Worm (Caenorhabditis elegans) whole organism, young adult: ENCODE results near the gene F44A2.5.

Experiments
- B0336.3 ChIP-seq: fragments of 200-800 bp; sonication (Bioruptor generic); IDR thresholded peaks from 2 replicates; pipeline ENCODE4 v1.3.6; 2022; ENCODE audit warnings: missing genetic modification characterization, missing compliant biosample characterization
- C06A6.2 ChIP-seq: fragments of 200-800 bp; sonication (Bioruptor generic); conservative IDR thresholded peaks from 2 replicates; pipeline ENCODE4 v1.3.6; 2022; ENCODE audit warnings: missing genetic modification characterization, missing compliant biosample characterization
- C17E4.6 ChIP-seq: fragments of 200-800 bp; sonication (Bioruptor generic); IDR thresholded peaks from 2 replicates; pipeline ENCODE4 v1.3.6; 2022; ENCODE audit warnings: missing genetic modification reagents, missing genetic modification characterization, missing compliant biosample characterization
- D2030.7 ChIP-seq: fragments of 200-800 bp; sonication (Bioruptor generic); IDR thresholded peaks from 2 replicates; pipeline ENCODE4 v1.3.6; 2022; ENCODE audit warnings: missing genetic modification reagents, missing genetic modification characterization, missing compliant biosample characterization
- F10E7.11 ChIP-seq: sonication (generic microtip); optimal IDR thresholded peaks from 2 replicates; lab custom pipeline; 2017; ENCODE audit warnings: mild to moderate bottlenecking, missing genetic modification characterization, moderate library complexity, missing compliant biosample characterization
- F23B12.7 ChIP-seq: sonication (generic microtip); optimal IDR thresholded peaks from 2 replicates; lab custom pipeline; 2017; ENCODE audit warnings: missing genetic modification characterization, mild to moderate bottlenecking, missing compliant biosample characterization, antibody characterized with exemption, moderate library complexity; ENCODE audit not compliant: insufficient read depth
- F33H1.4 ChIP-seq: fragments of 200-800 bp; sonication (Bioruptor generic); IDR thresholded peaks from 2 replicates; pipeline ENCODE4 v1.3.6; 2022; ENCODE audit warnings: missing genetic modification reagents, missing genetic modification characterization, missing compliant biosample characterization
- F37B4.10 ChIP-seq: fragments of 200-800 bp; sonication (Bioruptor generic); IDR thresholded peaks from 2 replicates; pipeline ENCODE4 v1.3.6; 2022; ENCODE audit warnings: missing genetic modification characterization, missing compliant biosample characterization
- F49E8.2 ChIP-seq: sonication (generic microtip); optimal IDR thresholded peaks from 3 replicates; lab custom pipeline; 2017; ENCODE audit warnings: missing genetic modification characterization, mild to moderate bottlenecking, missing compliant biosample characterization, antibody characterized with exemption, moderate library complexity; ENCODE audit not compliant: insufficient read depth
- F52B5.7 ChIP-seq: sonication (generic microtip); optimal IDR thresholded peaks from 2 replicates; lab custom pipeline; 2016; ENCODE audit warnings: mild to moderate bottlenecking, missing genetic modification characterization, missing compliant biosample characterization
- K11D2.4 ChIP-seq: fragments of 200-800 bp; sonication (Bioruptor generic); IDR thresholded peaks from 2 replicates; pipeline ENCODE4 v1.3.6; 2022; ENCODE audit warnings: missing genetic modification reagents, missing genetic modification characterization, missing compliant biosample characterization
- T07F8.4 ChIP-seq: sonication (generic microtip); optimal IDR thresholded peaks from 2 replicates; lab custom pipeline; 2016; ENCODE audit warnings: mild to moderate bottlenecking, missing genetic modification characterization, moderate library complexity, missing compliant biosample characterization
- Y56A3A.18 ChIP-seq: fragments of 200-800 bp; sonication (Bioruptor generic); IDR thresholded peaks from 2 replicates; pipeline ENCODE4 v1.3.6; 2022; ENCODE audit warnings: missing genetic modification reagents, missing genetic modification characterization, missing compliant biosample characterization
- ama-1 ChIP-seq, 3 experiments: fragments of 150-350 bp in 1 of 3; sonication (generic microtip) in 2 of 3; optimal IDR thresholded peaks; 2 replicates each; lab custom pipeline; 2014 to 2018; ENCODE audit warnings: missing biosample characterization in 2 of 3, missing genetic modification characterization in 2 of 3, missing genetic modification reagents in 2 of 3
- athp-1 ChIP-seq: sonication (generic microtip); optimal IDR thresholded peaks from 2 replicates; lab custom pipeline; 2017; ENCODE audit warnings: mild to moderate bottlenecking, missing genetic modification characterization, missing compliant biosample characterization
- bed-2 ChIP-seq: fragments of 200-800 bp; sonication (Bioruptor generic); IDR thresholded peaks from 2 replicates; pipeline ENCODE4 v1.3.6; 2022; ENCODE audit warnings: missing genetic modification reagents, missing genetic modification characterization, missing compliant biosample characterization
- ccch-3 ChIP-seq: fragments of 200-800 bp; sonication (Bioruptor generic); optimal IDR thresholded peaks from 2 replicates; lab custom pipeline; 2018; ENCODE audit warnings: mild to moderate bottlenecking, missing genetic modification characterization, missing compliant biosample characterization
- ceh-79 ChIP-seq: sonication (generic microtip); optimal IDR thresholded peaks from 2 replicates; lab custom pipeline; 2017; ENCODE audit warnings: mild to moderate bottlenecking, missing genetic modification characterization, missing compliant biosample characterization
- chd-7 ChIP-seq: sonication (generic microtip); optimal IDR thresholded peaks from 2 replicates; lab custom pipeline; 2016; ENCODE audit warnings: mild to moderate bottlenecking, missing genetic modification characterization, moderate library complexity, missing compliant biosample characterization
- egrh-3 ChIP-seq: fragments of 200-800 bp; sonication (Bioruptor generic); IDR thresholded peaks from 2 replicates; pipeline ENCODE4 v1.3.6; 2022; ENCODE audit warnings: missing genetic modification reagents, missing genetic modification characterization, missing compliant biosample characterization
- ekl-4 ChIP-seq: fragments of 200-800 bp; sonication (Bioruptor generic); IDR thresholded peaks from 2 replicates; pipeline ENCODE4 v1.3.6; 2022; ENCODE audit warnings: missing genetic modification reagents, missing genetic modification characterization, missing compliant biosample characterization
- hlh-12 ChIP-seq: sonication (generic microtip); optimal IDR thresholded peaks from 2 replicates; lab custom pipeline; 2016; ENCODE audit warnings: missing genetic modification characterization, missing compliant biosample characterization
- lag-1 ChIP-seq: fragments of 200-800 bp; sonication (Bioruptor generic); IDR thresholded peaks from 2 replicates; pipeline ENCODE4 v1.3.6; 2022; ENCODE audit warnings: missing genetic modification reagents, missing genetic modification characterization, missing compliant biosample characterization
- let-607 ChIP-seq, 2 experiments: fragments of 200-800 bp in 1 of 2; sonication (Bioruptor generic) in 1 of 2; sonication (generic microtip) in 1 of 2; optimal IDR thresholded peaks; 2 replicates each; lab custom pipeline; 2016 to 2018; ENCODE audit warnings: mild to moderate bottlenecking in 2 of 2, missing compliant biosample characterization in 2 of 2, missing genetic modification characterization in 2 of 2, moderate library complexity in 2 of 2, missing genotype in 1 of 2
- lin-26 ChIP-seq: fragments of 200-800 bp; sonication (Bioruptor generic); IDR thresholded peaks from 2 replicates; pipeline ENCODE4 v1.3.6; 2022; ENCODE audit warnings: missing genetic modification reagents, missing genetic modification characterization, missing compliant biosample characterization
- lin-40 ChIP-seq: sonication (generic microtip); optimal IDR thresholded peaks from 2 replicates; lab custom pipeline; 2016; ENCODE audit warnings: missing genetic modification characterization, mild to moderate bottlenecking, missing compliant biosample characterization, missing genotype, missing genetic modification reagents
- lsy-27 ChIP-seq: sonication (generic microtip); optimal IDR thresholded peaks from 2 replicates; lab custom pipeline; 2017; ENCODE audit warnings: missing genetic modification characterization, mild to moderate bottlenecking, missing compliant biosample characterization, antibody characterized with exemption, missing genotype, borderline replicate concordance; ENCODE audit not compliant: insufficient read depth
- mxl-1 ChIP-seq: sonication (generic microtip); optimal IDR thresholded peaks from 2 replicates; lab custom pipeline; 2016; ENCODE audit warnings: missing genetic modification characterization, missing compliant biosample characterization
- nfya-2 ChIP-seq: fragments of 200-800 bp; sonication (Bioruptor generic); IDR thresholded peaks from 2 replicates; pipeline ENCODE4 v1.3.6; 2022; ENCODE audit warnings: missing genetic modification reagents, missing genetic modification characterization, missing compliant biosample characterization
- nhr-179 ChIP-seq: sonication (generic microtip); optimal IDR thresholded peaks from 2 replicates; lab custom pipeline; 2016; ENCODE audit warnings: mild to moderate bottlenecking, missing genetic modification characterization, missing compliant biosample characterization
- nhr-80 ChIP-seq: sonication (generic microtip); optimal IDR thresholded peaks from 2 replicates; lab custom pipeline; 2016; ENCODE audit warnings: missing genetic modification characterization, missing compliant biosample characterization
- nhr-90 ChIP-seq: sonication (generic microtip); optimal IDR thresholded peaks from 2 replicates; lab custom pipeline; 2016; ENCODE audit warnings: missing genotype, mild to moderate bottlenecking, missing genetic modification characterization, missing compliant biosample characterization
- pha-4 ChIP-seq: fragments of 150-350 bp; sonication (generic microtip); optimal IDR thresholded peaks from 2 replicates; lab custom pipeline; 2014; ENCODE audit warnings: missing biosample characterization, missing genetic modification reagents, missing genetic modification characterization
- sea-2 ChIP-seq: fragments of 200-800 bp; sonication (Bioruptor generic); IDR thresholded peaks from 2 replicates; pipeline ENCODE4 v1.3.6; 2022; ENCODE audit warnings: missing genetic modification characterization, missing compliant biosample characterization
- tbp1 ChIP-seq: fragments of 200-800 bp; sonication (Bioruptor generic); optimal IDR thresholded peaks from 2 replicates; lab custom pipeline; 2018; ENCODE audit warnings: mild to moderate bottlenecking, missing genetic modification characterization, missing compliant biosample characterization
- unc-130 ChIP-seq: sonication (generic microtip); optimal IDR thresholded peaks from 2 replicates; lab custom pipeline; 2016; ENCODE audit warnings: missing genetic modification reagents, missing genetic modification characterization, missing compliant biosample characterization
- unc-62 ChIP-seq: fragments of 150-350 bp; optimal IDR thresholded peaks from 2 replicates; lab custom pipeline; 2014; ENCODE audit warnings: missing biosample characterization, missing genetic modification reagents, missing genetic modification characterization
- ztf-18 ChIP-seq: sonication (generic microtip); optimal IDR thresholded peaks from 2 replicates; lab custom pipeline; 2016; ENCODE audit warnings: missing genotype, mild to moderate bottlenecking, missing genetic modification characterization, missing compliant biosample characterization
- ztf-28 ChIP-seq: fragments of 200-800 bp; sonication (Bioruptor generic); IDR thresholded peaks from 2 replicates; pipeline ENCODE4 v1.3.6; 2022; ENCODE audit warnings: missing genetic modification reagents, missing genetic modification characterization, missing compliant biosample characterization

F44A2.5 gene

DNA sequence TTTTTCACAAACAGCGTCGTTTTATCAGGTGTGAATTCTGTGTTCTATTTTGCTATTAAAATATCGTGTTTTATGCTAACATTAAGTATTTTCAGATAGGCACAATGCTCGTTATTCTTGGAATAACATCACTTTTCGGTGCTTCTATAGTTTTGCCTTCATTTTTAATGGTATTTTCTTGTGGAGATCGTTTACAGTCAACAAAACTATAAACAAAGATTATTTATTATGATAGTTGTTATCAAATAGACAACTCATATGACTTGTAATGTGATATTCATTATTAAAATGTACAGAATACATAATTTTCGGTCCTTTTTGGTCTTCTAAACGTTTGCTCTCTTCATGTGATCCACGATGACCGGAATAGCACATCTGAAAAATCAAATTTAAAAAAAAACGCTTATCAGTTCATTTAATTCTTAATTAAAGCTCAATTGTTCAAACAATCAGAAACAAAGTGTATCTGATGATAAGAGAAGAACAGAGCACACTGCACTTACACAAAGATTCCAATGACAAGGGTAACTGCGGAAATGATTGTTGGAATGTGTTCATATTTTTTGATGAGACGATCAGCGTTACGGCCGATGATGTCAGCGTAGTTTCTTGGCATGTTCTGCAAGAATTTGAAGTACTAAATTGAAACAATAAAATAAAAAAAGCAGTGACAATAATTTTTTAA lies 43.3 kb upstream of the F44A2.5 start, which contains the start of gene F07C3.9:
TSS of gene F07C3.9 (minus strand) at position 635 of the 685 bp plus-strand sequence.
- TF ChIP-seq nhr-80 (tag; lab: Kevin White, UChicago) (peak; percentile 79), F49E8.2 (no peak), ceh-79 (tag; lab: Kevin White, UChicago) (no peak), F10E7.11 (tag; lab: Kevin White, UChicago) (no peak), let-607 (tag; optimal IDR thresholded peaks at IDR 0.05; lab: Kevin White, UChicago) (no peak)

DNA sequence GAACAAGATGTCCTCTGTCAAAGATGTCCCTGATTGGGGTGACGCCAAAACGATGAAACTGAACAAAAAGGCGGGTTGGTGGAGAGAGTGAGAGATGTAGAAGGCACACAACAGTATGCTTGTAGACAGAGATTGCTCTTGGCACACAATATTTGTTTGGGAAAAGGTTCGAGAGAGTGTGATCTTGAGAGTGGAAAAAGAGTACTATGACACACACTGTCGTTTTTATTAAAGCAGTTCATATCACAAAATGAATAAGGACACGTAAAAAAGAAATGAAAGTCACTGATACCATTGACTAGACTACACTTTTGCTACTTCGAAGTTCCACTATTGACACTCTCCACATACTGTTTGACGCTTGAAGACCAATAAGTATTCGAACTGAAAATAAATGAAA lies 42.0 kb upstream of the F44A2.5 start:
- TF ChIP-seq nhr-80 (tag; lab: Kevin White, UChicago) (peak; percentile 96), unc-62 (GFP tag; lab: Kevin White, UChicago) (peak; percentile 50), F33H1.4 (GFP tag; lab: Robert Waterston, UW) (no peak), pha-4 (tag; lab: Kevin White, UChicago) (peak; percentile 62), lin-26 (no peak), hlh-12 (tag; lab: Kevin White, UChicago) (no peak), C06A6.2 (GFP tag; lab: Robert Waterston, UW) (no peak), ekl-4 (GFP tag; lab: Robert Waterston, UW) (no peak)

DNA sequence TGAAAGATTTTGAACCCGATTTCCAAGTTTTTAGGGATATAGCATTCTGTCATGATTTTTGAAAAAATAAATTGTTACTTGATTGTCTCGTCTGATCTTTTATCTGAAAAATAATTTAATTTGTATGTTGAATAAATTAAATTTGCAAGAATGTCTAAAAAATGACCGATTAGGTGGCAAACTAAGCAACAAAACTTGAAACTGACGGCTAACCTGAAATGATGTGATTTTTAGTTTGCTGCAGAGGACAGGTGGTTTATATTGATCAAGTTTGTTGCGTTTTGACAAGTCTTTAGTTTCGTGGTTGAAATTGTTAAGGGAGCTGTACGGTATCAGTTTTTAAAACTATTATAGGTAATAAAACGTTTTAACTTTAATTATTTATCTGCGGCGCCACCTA lies 40.0 kb upstream of the F44A2.5 start, which contains the start of gene F07C3.16:
TSS of gene F07C3.16 (minus strand) at position 101 of the 400 bp plus-strand sequence.
- TF ChIP-seq unc-62 (GFP tag; lab: Kevin White, UChicago) (no peak), T07F8.4 (tag; lab: Kevin White, UChicago) (no peak), nfya-2 (GFP tag; lab: Robert Waterston, UW) (no peak), nhr-80 (tag; lab: Kevin White, UChicago) (no peak), athp-1 (tag; lab: Kevin White, UChicago) (no peak), lsy-27 (tag; lab: Kevin White, UChicago) (no peak), C06A6.2 (GFP tag; lab: Robert Waterston, UW) (no peak), F37B4.10 (GFP tag; lab: Robert Waterston, UW) (no peak), tbp1 (GFP tag; lab: Kevin White, UChicago) (no peak), lin-40 (tag; lab: Kevin White, UChicago) (no peak), ztf-28 (GFP tag; lab: Robert Waterston, UW) (no peak), K11D2.4 (no peak), unc-130 (no peak), Y56A3A.18 (GFP tag; lab: Robert Waterston, UW) (no peak), lag-1 (no peak), sea-2 (GFP tag; lab: Robert Waterston, UW) (no peak)

DNA sequence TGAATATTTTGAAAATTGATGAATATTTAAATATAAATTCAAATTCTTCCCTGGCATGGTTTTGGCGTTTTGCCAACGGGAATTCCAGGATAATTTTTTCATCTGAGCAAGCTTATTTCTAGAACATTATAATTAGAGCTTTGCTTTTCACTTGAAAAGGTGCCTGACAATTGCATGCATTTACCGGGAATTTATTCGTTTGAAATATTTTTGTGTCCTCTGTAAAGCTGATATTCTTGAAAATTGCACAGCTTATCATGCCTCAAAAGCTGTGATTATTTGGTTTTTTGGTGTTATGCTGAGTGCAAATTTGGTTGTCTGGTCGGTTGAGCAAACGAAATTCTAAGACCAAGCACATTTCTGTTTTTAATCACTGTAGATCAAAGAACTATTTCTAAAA lies 37.0 kb upstream of the F44A2.5 start:
- TF ChIP-seq ccch-3 (GFP tag; lab: Kevin White, UChicago) (no peak), egrh-3 (GFP tag; lab: Robert Waterston, UW) (no peak), chd-7 (tag; lab: Kevin White, UChicago) (no peak), D2030.7 (GFP tag; lab: Robert Waterston, UW) (no peak), ztf-18 (tag; lab: Kevin White, UChicago) (no peak), nhr-179 (no peak), mxl-1 (tag; lab: Kevin White, UChicago) (no peak), bed-2 (GFP tag; lab: Robert Waterston, UW) (no peak), K11D2.4 (no peak), nhr-90 (tag; lab: Kevin White, UChicago) (no peak), F23B12.7 (tag; lab: Kevin White, UChicago) (no peak), sea-2 (GFP tag; lab: Robert Waterston, UW) (no peak), B0336.3 (GFP tag; lab: Robert Waterston, UW) (no peak), F52B5.7 (tag; lab: Kevin White, UChicago) (no peak), ama-1 (optimal IDR thresholded peaks at IDR 0.05; lab: Kevin White, UChicago) (no peak), ama-1 (GFP tag; optimal IDR thresholded peaks at IDR 0.05; lab: Kevin White, UChicago) (no peak), C17E4.6 (GFP tag; lab: Robert Waterston, UW) (no peak)
